Worm (Caenorhabditis elegans): ENCODE results near the gene Y67H2A.2.

Gene Y67H2A.2

DNA sequence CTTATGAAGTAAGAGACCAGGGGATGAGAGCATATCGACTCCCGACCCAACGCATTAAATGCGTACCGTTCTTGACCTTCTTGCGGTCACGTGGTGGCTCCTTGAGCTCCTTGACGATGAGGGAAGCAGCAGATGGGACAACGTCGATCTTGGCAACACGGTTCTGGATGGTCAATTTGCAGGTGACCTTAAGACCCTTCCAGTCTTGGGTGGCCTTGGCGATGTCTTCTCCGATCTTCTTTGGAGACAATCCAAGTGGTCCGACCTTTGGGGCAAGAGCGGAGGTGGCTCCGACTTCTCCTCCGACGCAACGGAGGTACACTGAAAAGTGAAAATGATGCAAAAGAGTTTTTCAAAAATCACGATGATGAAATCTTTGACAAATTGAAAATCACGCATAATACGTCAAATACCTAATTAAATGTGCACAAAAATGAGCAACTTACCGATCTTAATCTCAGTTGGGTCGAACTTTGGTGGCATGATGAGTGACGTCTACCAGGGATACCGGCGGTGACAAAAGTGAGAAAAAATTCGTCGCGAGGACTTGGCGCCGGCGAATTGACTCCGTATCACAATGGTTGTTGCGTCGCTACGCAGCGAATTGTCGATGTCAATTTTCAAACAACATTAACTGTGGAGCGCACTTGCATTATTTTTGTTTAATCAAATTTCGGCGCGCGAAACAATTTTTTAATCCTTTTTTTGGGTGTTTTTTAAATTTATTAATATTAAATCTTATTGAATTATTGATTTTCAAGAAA is 57.4 kb downstream of the Y67H2A.2 start, which contains the start of gene rpl-12:
Gene rpl-12 (minus strand): TSS at position 574 of the 764 bp plus-strand sequence.
- TF ChIP-seq ztf-23 (GFP tag; IDR thresholded peaks at IDR 0.05) (peak; percentile 89), med-1 (GFP tag; optimal IDR thresholded peaks at IDR 0.05; ENCODE audit: insufficient read depth) (no peak), tab-1 (GFP tag; IDR thresholded peaks at IDR 0.05) (no peak), ztf-29 (GFP tag; IDR thresholded peaks at IDR 0.05) (no peak), flt-1 (GFP tag; IDR thresholded peaks at IDR 0.05) (peak; percentile 77), cog-1 (tag; optimal IDR thresholded peaks at IDR 0.05) (peak; percentile 98), ref-1 (GFP tag; conservative IDR thresholded peaks at IDR 0.05) (no peak), klf-2 (GFP tag; conservative IDR thresholded peaks at IDR 0.05) (0 out of 2 replicates have a peak, but pooled peaks have one; percentile 15), T22C8.4 (GFP tag; IDR thresholded peaks at IDR 0.05) (peak; percentile 58; the same call in 1 of the 2 replicates)
